Fruit fly (Drosophila melanogaster) whole organism, embryonic: ENCODE results near the gene Hecw.

Experiments used
- Asciz ChIP-seq: fragments of 200-800 bp; sonication (Bioruptor generic); optimal IDR thresholded peaks from 2 replicates; lab custom pipeline; 2017; ENCODE audit warnings: missing biosample characterization, mild to moderate bottlenecking, missing genetic modification characterization, missing genetic modification reagents
- CG10147 ChIP-seq: fragments of 200-800 bp; sonication (Bioruptor generic); optimal IDR thresholded peaks from 2 replicates; lab custom pipeline; 2019; ENCODE audit warnings: missing biosample characterization, mild to moderate bottlenecking, missing genetic modification characterization, moderate library complexity
- CG1024 ChIP-seq: fragments of 200-800 bp; sonication (Bioruptor generic); IDR thresholded peaks from 2 replicates; pipeline ENCODE4 v1.3.6; 2022; ENCODE audit warnings: missing biosample characterization, missing genetic modification characterization
- CG10565 ChIP-seq: fragments of 200-800 bp; sonication (Bioruptor generic); optimal IDR thresholded peaks from 3 replicates; lab custom pipeline; 2016; ENCODE audit warnings: missing biosample characterization, mild to moderate bottlenecking, missing genetic modification characterization
- CG11504 ChIP-seq: fragments of 200-800 bp; sonication (Bioruptor generic); optimal IDR thresholded peaks from 3 replicates; lab custom pipeline; 2019; ENCODE audit warnings: missing biosample characterization, mild to moderate bottlenecking, missing genetic modification characterization, moderate library complexity
- CG12071 ChIP-seq: fragments of 200-800 bp; sonication (Bioruptor generic); optimal IDR thresholded peaks from 3 replicates; lab custom pipeline; 2018; ENCODE audit warnings: missing biosample characterization, mild to moderate bottlenecking, missing genetic modification characterization
- CG12104 ChIP-seq: fragments of 200-800 bp; sonication (Bioruptor generic); optimal IDR thresholded peaks from 3 replicates; lab custom pipeline; 2016; ENCODE audit warnings: missing biosample characterization, missing genetic modification characterization
- CG12769 ChIP-seq: fragments of 200-800 bp; sonication (Bioruptor generic); optimal IDR thresholded peaks from 2 replicates; lab custom pipeline; 2019; ENCODE audit warnings: missing biosample characterization, mild to moderate bottlenecking, missing genetic modification characterization, moderate library complexity
- CG14860 ChIP-seq: fragments of 200-800 bp; sonication (Bioruptor generic); IDR thresholded peaks from 3 replicates; pipeline ENCODE4 v1.3.6; 2022; ENCODE audit warnings: missing biosample characterization, missing genetic modification characterization; ENCODE audit not compliant: partially characterized antibody
- CG14965 ChIP-seq: fragments of 200-800 bp; sonication (Bioruptor generic); optimal IDR thresholded peaks from 2 replicates; lab custom pipeline; 2016; ENCODE audit warnings: missing biosample characterization, missing genetic modification characterization, borderline replicate concordance
- CG1529 ChIP-seq: fragments of 200-800 bp; sonication (Bioruptor generic); optimal IDR thresholded peaks from 3 replicates; lab custom pipeline; 2018; ENCODE audit warnings: missing biosample characterization, missing genetic modification characterization
- CG15514 ChIP-seq: fragments of 200-800 bp; sonication (Bioruptor generic); optimal IDR thresholded peaks from 3 replicates; lab custom pipeline; 2017; ENCODE audit warnings: missing biosample characterization, missing genetic modification characterization, mild to moderate bottlenecking, moderate library complexity, missing genetic modification reagents
- CG1602 ChIP-seq: fragments of 200-800 bp; sonication (Bioruptor generic); optimal IDR thresholded peaks from 3 replicates; lab custom pipeline; 2016; ENCODE audit warnings: missing biosample characterization, missing genetic modification characterization
- CG1603 ChIP-seq: fragments of 200-800 bp; sonication (Bioruptor generic); optimal IDR thresholded peaks from 2 replicates; lab custom pipeline; 2019; ENCODE audit warnings: missing biosample characterization, mild to moderate bottlenecking, missing genetic modification characterization, moderate library complexity
- CG16815 ChIP-seq: fragments of 200-800 bp; sonication (Bioruptor generic); optimal IDR thresholded peaks from 3 replicates; lab custom pipeline; 2017; ENCODE audit warnings: missing biosample characterization, mild to moderate bottlenecking, missing genetic modification characterization
- CG1792 ChIP-seq: fragments of 200-800 bp; sonication (Bioruptor generic); optimal IDR thresholded peaks from 2 replicates; lab custom pipeline; 2016; ENCODE audit warnings: missing biosample characterization, missing genetic modification characterization
- CG2199 ChIP-seq: fragments of 200-800 bp; sonication (Bioruptor generic); IDR thresholded peaks from 3 replicates; pipeline ENCODE4 v1.3.6; 2022; ENCODE audit warnings: missing biosample characterization, missing genetic modification characterization
- CG3995 ChIP-seq: fragments of 200-800 bp; sonication (Bioruptor generic); optimal IDR thresholded peaks from 3 replicates; lab custom pipeline; 2016; ENCODE audit warnings: missing biosample characterization, missing genetic modification characterization
- CG6689 ChIP-seq: fragments of 200-800 bp; sonication (Bioruptor generic); IDR thresholded peaks from 2 replicates; pipeline ENCODE4 v1.3.6; 2022; ENCODE audit warnings: missing biosample characterization, missing genetic modification characterization
- CG7786 ChIP-seq: fragments of 200-800 bp; sonication (Bioruptor generic); optimal IDR thresholded peaks from 2 replicates; lab custom pipeline; 2016; ENCODE audit warnings: missing biosample characterization, missing genetic modification characterization
- CTCF ChIP-seq: fragments of 200-800 bp; sonication (Bioruptor generic); optimal IDR thresholded peaks from 2 replicates; lab custom pipeline; 2017; ENCODE audit warnings: missing biosample characterization, mild to moderate bottlenecking, missing genetic modification characterization, moderate library complexity
- CkIIα-i1 ChIP-seq: fragments of 200-800 bp; sonication (Bioruptor generic); IDR thresholded peaks from 2 replicates; pipeline ENCODE4 v1.3.6; 2022; ENCODE audit warnings: missing biosample characterization, missing genetic modification characterization
- H15 ChIP-seq: fragments of 200-800 bp; sonication (Bioruptor generic); IDR thresholded peaks from 3 replicates; pipeline ENCODE4 v1.3.6; 2022; ENCODE audit warnings: missing biosample characterization, missing genetic modification characterization
- HmgD ChIP-seq: fragments of 200-800 bp; sonication (Bioruptor generic); optimal IDR thresholded peaks from 3 replicates; lab custom pipeline; 2016; ENCODE audit warnings: missing biosample characterization, missing genetic modification characterization
- Hr51 ChIP-seq, 2 experiments: fragments of 200-800 bp; sonication (Bioruptor generic); optimal IDR thresholded peaks; 2 replicates in 1 of 2; 3 replicates in 1 of 2; lab custom pipeline; 2016 to 2018; ENCODE audit warnings: missing biosample characterization in 2 of 2, missing genetic modification characterization in 2 of 2, mild to moderate bottlenecking in 1 of 2, moderate library complexity in 1 of 2
- Hsf ChIP-seq: fragments of 200-800 bp; sonication (Bioruptor generic); optimal IDR thresholded peaks from 3 replicates; lab custom pipeline; 2016; ENCODE audit warnings: missing biosample characterization, missing genetic modification characterization
- Nf-YB ChIP-seq: fragments of 200-800 bp; sonication (Bioruptor generic); optimal IDR thresholded peaks from 3 replicates; lab custom pipeline; 2019; ENCODE audit warnings: missing biosample characterization, mild to moderate bottlenecking, missing genetic modification characterization, moderate library complexity
- Trl ChIP-seq, 3 experiments: fragments of >200 bp in 2 of 3; fragments of 200-800 bp in 1 of 3; sonication (Bioruptor generic) in 1 of 3; optimal IDR thresholded peaks; 2 replicates in 1 of 3; 3 replicates in 2 of 3; lab custom pipeline; 2016 to 2017; ENCODE audit warnings: missing biosample characterization in 1 of 3, missing genetic modification characterization in 1 of 3
- bab2 ChIP-seq: fragments of 200-800 bp; sonication (Bioruptor generic); optimal IDR thresholded peaks from 2 replicates; lab custom pipeline; 2016; ENCODE audit warnings: missing biosample characterization, missing genetic modification characterization
- cg ChIP-seq: fragments of 200-800 bp; sonication (Bioruptor generic); optimal IDR thresholded peaks from 3 replicates; lab custom pipeline; 2019; ENCODE audit warnings: missing biosample characterization, mild to moderate bottlenecking, missing genetic modification characterization, moderate library complexity
- crc ChIP-seq: fragments of 200-800 bp; sonication (Bioruptor generic); optimal IDR thresholded peaks from 2 replicates; lab custom pipeline; 2016; ENCODE audit warnings: missing biosample characterization, missing genetic modification characterization
- cwo ChIP-seq: fragments of 200-800 bp; sonication (Bioruptor generic); optimal IDR thresholded peaks from 3 replicates; lab custom pipeline; 2017; ENCODE audit warnings: missing biosample characterization, missing genetic modification characterization, mild to moderate bottlenecking, moderate library complexity, missing genetic modification reagents
- dpn ChIP-seq, 2 experiments: fragments of 200-800 bp; sonication (Bioruptor generic); optimal IDR thresholded peaks; 3 replicates each; lab custom pipeline; 2016; ENCODE audit warnings: missing biosample characterization in 2 of 2, missing genetic modification characterization in 2 of 2
- ems ChIP-seq: fragments of 200-800 bp; sonication (Bioruptor generic); optimal IDR thresholded peaks from 3 replicates; lab custom pipeline; 2016; ENCODE audit warnings: missing biosample characterization, missing genetic modification characterization
- ewg ChIP-seq: fragments of 200-800 bp; sonication (Bioruptor generic); optimal IDR thresholded peaks from 3 replicates; lab custom pipeline; 2017; ENCODE audit warnings: mild to moderate bottlenecking, missing biosample characterization, missing genetic modification reagents, missing genetic modification characterization
- fru ChIP-seq: fragments of >200 bp; optimal IDR thresholded peaks from 2 replicates; lab custom pipeline; 2017
- gce ChIP-seq: fragments of 200-800 bp; sonication (Bioruptor generic); IDR thresholded peaks from 3 replicates; pipeline ENCODE4 v1.3.6; 2022; ENCODE audit warnings: missing biosample characterization, missing genetic modification characterization
- gfzf ChIP-seq: fragments of 200-800 bp; sonication (Bioruptor generic); optimal IDR thresholded peaks from 2 replicates; lab custom pipeline; 2016; ENCODE audit warnings: missing biosample characterization, mild to moderate bottlenecking, missing genetic modification characterization, moderate library complexity
- jigr1 ChIP-seq: fragments of 200-800 bp; sonication (Bioruptor generic); IDR thresholded peaks from 3 replicates; pipeline ENCODE4 v1.3.6; 2022; ENCODE audit warnings: missing biosample characterization, missing genetic modification characterization
- lbe ChIP-seq: fragments of 200-800 bp; sonication (Bioruptor generic); optimal IDR thresholded peaks from 2 replicates; lab custom pipeline; 2016; ENCODE audit warnings: missing biosample characterization, mild to moderate bottlenecking, missing genetic modification characterization
- lola ChIP-seq, 3 experiments: fragments of >200 bp in 2 of 3; fragments of 200-800 bp in 1 of 3; sonication (Bioruptor generic) in 1 of 3; optimal IDR thresholded peaks; 2 replicates each; lab custom pipeline; 2017 to 2019; ENCODE audit warnings: missing biosample characterization in 3 of 3, missing genetic modification characterization in 3 of 3, mild to moderate bottlenecking in 1 of 3, moderate library complexity in 1 of 3
- odd ChIP-seq: fragments of 200-800 bp; sonication (Bioruptor generic); optimal IDR thresholded peaks from 2 replicates; lab custom pipeline; 2017; ENCODE audit warnings: missing biosample characterization, mild to moderate bottlenecking, missing genetic modification characterization
- pum ChIP-seq: fragments of 200-800 bp; sonication (Bioruptor generic); optimal IDR thresholded peaks from 2 replicates; lab custom pipeline; 2016; ENCODE audit warnings: missing biosample characterization, missing genetic modification characterization
- pzg ChIP-seq: fragments of 200-800 bp; sonication (Bioruptor generic); optimal IDR thresholded peaks from 3 replicates; lab custom pipeline; 2018; ENCODE audit warnings: missing biosample characterization, mild to moderate bottlenecking, missing genetic modification characterization, moderate library complexity
- row ChIP-seq: fragments of 200-800 bp; sonication (Bioruptor generic); IDR thresholded peaks from 3 replicates; pipeline ENCODE4 v1.3.6; 2022; ENCODE audit warnings: missing biosample characterization, missing genetic modification characterization
- shn ChIP-seq: fragments of 200-800 bp; sonication (Bioruptor generic); optimal IDR thresholded peaks from 3 replicates; lab custom pipeline; 2016; ENCODE audit warnings: missing biosample characterization, missing genetic modification characterization
- slou ChIP-seq: fragments of 200-800 bp; sonication (Bioruptor generic); optimal IDR thresholded peaks from 3 replicates; lab custom pipeline; 2016; ENCODE audit warnings: missing biosample characterization, missing genetic modification characterization
- slp2 ChIP-seq: fragments of 200-800 bp; sonication (Bioruptor generic); optimal IDR thresholded peaks from 2 replicates; lab custom pipeline; 2016; ENCODE audit warnings: missing biosample characterization, missing genetic modification characterization
- tgo ChIP-seq: fragments of 200-800 bp; sonication (Bioruptor generic); IDR thresholded peaks from 3 replicates; pipeline ENCODE4 v1.3.6; 2022; ENCODE audit warnings: missing biosample characterization, missing genetic modification characterization
- tin ChIP-seq: fragments of 200-800 bp; sonication (Bioruptor generic); optimal IDR thresholded peaks from 3 replicates; lab custom pipeline; 2016; ENCODE audit warnings: missing biosample characterization, missing genetic modification characterization
- z ChIP-seq: fragments of 200-800 bp; sonication (Bioruptor generic); IDR thresholded peaks from 3 replicates; pipeline ENCODE4 v1.3.6; 2022; ENCODE audit warnings: missing biosample characterization, missing genetic modification characterization

Gene Hecw

DNA sequence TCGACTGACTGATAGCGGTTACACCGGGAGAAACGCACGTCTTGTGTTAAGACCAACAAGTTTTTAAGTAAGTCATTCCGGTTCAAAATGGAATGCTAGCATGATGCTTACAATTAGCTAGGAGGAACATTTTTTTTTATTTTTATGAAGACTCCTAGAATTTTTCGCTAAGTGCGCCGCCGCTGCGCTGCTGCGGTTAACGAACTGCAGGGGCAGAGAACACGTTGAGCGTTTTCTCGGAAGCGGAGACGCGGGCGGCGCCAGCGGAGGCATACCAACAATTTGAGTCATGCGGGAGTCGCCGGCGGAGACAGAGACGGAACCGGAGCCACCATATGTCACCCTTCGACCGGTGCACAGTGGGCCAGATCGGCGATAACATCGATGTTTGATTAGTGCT lies 37.3 kb downstream of the Hecw start (continued):
- TF ChIP-seq CG10147 (peak; percentile 91), CG12769 (peak; percentile 93), Nf-YB (GFP tag; lab: Kevin White, UChicago) (peak; percentile 79), jigr1 (peak; percentile 92), pum (GFP tag; lab: Kevin White, UChicago) (peak; percentile 97), CG14965 (peak; percentile 86), CG1529 (GFP tag; lab: Kevin White, UChicago) (peak; percentile 96), CG10565 (GFP tag; lab: Kevin White, UChicago) (peak; percentile 93), CkIIα-i1 (GFP tag; lab: Robert Waterston, UW) (peak; percentile 85), lola (GFP tag; optimal IDR thresholded peaks at IDR 0.05; lab: Kevin White, UChicago) (peak in 1 of 3 experiments; percentile 92), pzg (GFP tag; lab: Kevin White, UChicago) (peak; percentile 17), CG6689 (GFP tag; lab: Robert Waterston, UW) (peak; percentile 95), dpn (GFP tag; optimal IDR thresholded peaks at IDR 0.05; lab: Kevin White, UChicago) (peak; percentile 97), row (GFP tag; lab: Robert Waterston, UW) (peak; percentile 98), gfzf (peak; percentile 21), lbe (GFP tag; lab: Kevin White, UChicago) (peak; percentile 98), CG14860 (GFP tag; lab: Robert Waterston, UW) (no peak), CG12104 (GFP tag; lab: Kevin White, UChicago) (peak; percentile 95), CG1603 (peak; percentile 93), CG16815 (GFP tag; lab: Kevin White, UChicago) (peak; percentile 90), CG3995 (GFP tag; lab: Kevin White, UChicago) (peak; percentile 72), CG15514 (GFP tag; lab: Kevin White, UChicago) (peak; percentile 91), odd (GFP tag; lab: Kevin White, UChicago) (peak; percentile 94), ewg (GFP tag; lab: Kevin White, UChicago) (peak; percentile 91), CG1792 (peak; percentile 96), ems (GFP tag; lab: Kevin White, UChicago) (peak; percentile 98), slou (GFP tag; lab: Kevin White, UChicago) (peak; percentile 85), bab2 (GFP tag; lab: Kevin White, UChicago) (peak; percentile 97), Asciz (peak; percentile 97), cwo (GFP tag; lab: Kevin White, UChicago) (peak; percentile 93), tin (GFP tag; lab: Kevin White, UChicago) (peak; percentile 98), CTCF (peak; percentile 70), crc (GFP tag; lab: Kevin White, UChicago) (peak; percentile 95), CG2199 (peak; percentile 93), cg (GFP tag; lab: Kevin White, UChicago) (no peak), CG11504 (tag; lab: Kevin White, UChicago) (peak; percentile 97), z (GFP tag; lab: Robert Waterston, UW) (peak; percentile 79), fru (lab: Kevin White, UChicago) (no peak), slp2 (GFP tag; lab: Kevin White, UChicago) (peak; percentile 97), shn (GFP tag; lab: Kevin White, UChicago) (peak; percentile 94), gce (GFP tag; lab: Robert Waterston, UW) (peak; percentile 96), tgo (GFP tag; lab: Robert Waterston, UW) (peak; percentile 97), Hsf (GFP tag; lab: Kevin White, UChicago) (peak; percentile 97), Hr51 (GFP tag; optimal IDR thresholded peaks at IDR 0.05; lab: Kevin White, UChicago) (peak; percentile 96), CG7786 (GFP tag; lab: Kevin White, UChicago) (peak; percentile 97), CG1024 (peak; percentile 95), HmgD (GFP tag; lab: Kevin White, UChicago) (peak; percentile 91), CG1602 (GFP tag; lab: Kevin White, UChicago) (peak; percentile 93), H15 (peak; percentile 96), Trl (optimal IDR thresholded peaks at IDR 0.05; lab: Kevin White, UChicago) (no peak), Trl (GFP tag; optimal IDR thresholded peaks at IDR 0.05; lab: Kevin White, UChicago) (peak; percentile 98), CG12071 (peak; percentile 95)
